Worm (Caenorhabditis elegans): ENCODE measurements around the gene vha-1.
A peak's percentile ranks its signal among the peaks of the same experiment; 100 is the strongest.

The vha-1 gene

DNA sequence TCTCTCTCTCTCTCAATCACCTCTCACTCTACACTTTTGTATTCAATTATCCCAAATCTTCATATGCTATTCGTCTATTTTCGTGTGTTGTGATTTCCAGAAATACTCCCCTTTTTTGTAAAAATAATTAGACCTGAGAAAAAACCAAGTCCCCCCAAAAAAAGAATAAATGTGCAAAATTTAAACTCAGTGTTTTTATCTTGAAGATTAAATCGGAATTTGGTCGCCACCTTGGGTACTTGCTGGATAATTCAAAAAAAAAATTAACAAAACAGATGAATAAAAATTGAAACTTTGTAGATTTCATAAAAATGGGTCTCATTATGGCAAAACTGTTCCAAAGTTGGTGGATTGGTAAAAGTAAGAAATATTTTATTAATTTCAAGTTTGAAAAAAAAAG lies 41.9 kb downstream of the vha-1 start, which contains the start of gene arl-5:
arl-5 (plus strand) TSS at position 301 of the 400 bp plus-strand sequence.
- no peak for TF ChIP-seq zag-1 (tag; optimal IDR thresholded peaks at IDR 0.05)
- no peak for TF ChIP-seq lin-39 (tag; optimal IDR thresholded peaks at IDR 0.05)
- TF ChIP-seq R02D3.7 (tag; optimal IDR thresholded peaks at IDR 0.05) = no peak
- TF ChIP-seq nhr-23 (tag; optimal IDR thresholded peaks at IDR 0.05) = no peak
- no peak for TF ChIP-seq ZK546.5 (tag; optimal IDR thresholded peaks at IDR 0.05)
- TF ChIP-seq egl-27 (tag; optimal IDR thresholded peaks at IDR 0.05) = no peak
- no peak for TF ChIP-seq pha-4 (tag; optimal IDR thresholded peaks at IDR 0.05)
- TF ChIP-seq ceh-9 (tag; optimal IDR thresholded peaks at IDR 0.05) = no peak
- no peak for TF ChIP-seq nhr-25 (tag; optimal IDR thresholded peaks at IDR 0.05)

DNA sequence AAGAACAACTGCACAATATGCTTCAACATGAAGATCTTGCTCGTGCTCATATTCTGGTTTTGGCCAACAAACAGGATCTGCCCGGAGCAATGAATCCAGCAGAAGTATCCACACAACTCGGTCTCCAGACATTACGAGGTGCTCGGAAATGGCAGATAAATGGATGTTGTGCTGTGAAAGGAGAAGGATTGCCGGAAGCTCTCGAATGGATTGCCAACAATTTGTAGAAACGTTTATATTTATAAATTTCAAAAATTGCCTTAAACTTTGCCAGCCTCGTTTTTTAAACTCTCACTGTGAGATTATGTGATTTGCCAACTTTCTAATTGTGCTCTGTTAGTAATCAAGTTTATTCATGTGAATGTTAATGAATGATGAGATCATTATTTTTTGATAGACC lies 42.7 kb downstream of the vha-1 start:
- TF ChIP-seq R02D3.7 (tag; optimal IDR thresholded peaks at IDR 0.05) (no peak), nhr-28 (tag; optimal IDR thresholded peaks at IDR 0.05) (no peak), elt-1 (tag; optimal IDR thresholded peaks at IDR 0.05) (no peak), unc-62 (GFP tag; optimal IDR thresholded peaks at IDR 0.05) (no peak), eor-1 (tag; optimal IDR thresholded peaks at IDR 0.05) (no peak), nhr-77 (tag; optimal IDR thresholded peaks at IDR 0.05) (no peak), pqm-1 (tag; optimal IDR thresholded peaks at IDR 0.05) (no peak)

DNA sequence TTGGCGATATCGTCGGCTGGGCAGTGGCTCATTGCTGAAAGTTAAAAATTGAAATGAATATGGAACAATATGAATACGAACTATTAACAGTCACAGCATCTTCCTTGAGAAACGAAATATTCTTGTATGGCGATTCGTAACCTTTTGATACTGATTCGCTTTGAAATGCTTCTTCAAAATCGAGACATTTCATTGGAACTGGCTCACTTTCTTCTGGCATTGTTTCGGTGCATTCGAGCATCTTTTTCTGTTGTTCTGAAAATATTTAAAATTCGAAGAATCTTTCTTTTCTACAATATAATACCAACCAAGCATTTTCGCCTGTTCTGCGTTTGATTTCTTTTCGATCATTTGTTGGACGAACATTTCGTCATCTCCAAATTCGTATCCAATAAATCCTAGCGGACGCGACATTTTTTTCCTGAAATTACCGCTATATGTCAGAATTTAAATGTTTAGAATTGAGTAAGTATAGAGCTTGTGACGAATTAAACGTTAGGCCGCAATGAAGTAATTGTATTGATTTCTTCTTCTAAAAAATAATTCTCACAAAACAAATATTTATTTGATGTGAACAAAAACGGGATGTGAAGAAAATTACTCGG lies 43.4 kb downstream of the vha-1 start, which contains the start of gene lin-52:
lin-52 (minus strand) TSS at position 421 of the 605 bp plus-strand sequence.
- no peak for TF ChIP-seq ceh-82 (tag; optimal IDR thresholded peaks at IDR 0.05)
- no peak for TF ChIP-seq elt-3 (tag; optimal IDR thresholded peaks at IDR 0.05)
- TF ChIP-seq elt-2 (tag; optimal IDR thresholded peaks at IDR 0.05) = peak; percentile 7
- peak; percentile 15 for TF ChIP-seq nhr-43 (tag; optimal IDR thresholded peaks at IDR 0.05; ENCODE audit: poor library complexity, severe bottlenecking)
- TF ChIP-seq eor-1 (tag; optimal IDR thresholded peaks at IDR 0.05) = no peak
- TF ChIP-seq nhr-25 (tag; optimal IDR thresholded peaks at IDR 0.05) = no peak
- TF ChIP-seq pha-4 (tag; optimal IDR thresholded peaks at IDR 0.05) = peak; percentile 31
- peak; percentile 82 for TF ChIP-seq ama-1 (optimal IDR thresholded peaks at IDR 0.05)
- TF ChIP-seq egl-27 (tag; optimal IDR thresholded peaks at IDR 0.05) = no peak
- TF ChIP-seq hmg-11 (tag; optimal IDR thresholded peaks at IDR 0.05) = no peak
- TF ChIP-seq nhr-28 (tag; optimal IDR thresholded peaks at IDR 0.05) = no peak
- TF ChIP-seq nhr-77 (tag; optimal IDR thresholded peaks at IDR 0.05) = no peak

ce11 chrIII:9825073-9825828 lies 44.2 kb downstream of the vha-1 start, which contains the start of gene ZK632.9:
Gene ZK632.9, minus strand, starts transcription at chrIII:9825432.
- TF ChIP-seq ceh-28 (tag; optimal IDR thresholded peaks at IDR 0.05) = peak; percentile 31
- no peak for TF ChIP-seq skn-1 (tag; optimal IDR thresholded peaks at IDR 0.05)
- peak; percentile 13 for TF ChIP-seq ztf-4 (tag; optimal IDR thresholded peaks at IDR 0.05)
- peak; percentile 21 for TF ChIP-seq nfya-1 (tag; optimal IDR thresholded peaks at IDR 0.05; ENCODE audit: insufficient read depth)
- no peak for TF ChIP-seq mml-1 (tag; optimal IDR thresholded peaks at IDR 0.05)
- peak; percentile 57 for TF ChIP-seq ama-1 (optimal IDR thresholded peaks at IDR 0.05)
- peak; percentile 28 for TF ChIP-seq elt-2 (tag; optimal IDR thresholded peaks at IDR 0.05)

DNA sequence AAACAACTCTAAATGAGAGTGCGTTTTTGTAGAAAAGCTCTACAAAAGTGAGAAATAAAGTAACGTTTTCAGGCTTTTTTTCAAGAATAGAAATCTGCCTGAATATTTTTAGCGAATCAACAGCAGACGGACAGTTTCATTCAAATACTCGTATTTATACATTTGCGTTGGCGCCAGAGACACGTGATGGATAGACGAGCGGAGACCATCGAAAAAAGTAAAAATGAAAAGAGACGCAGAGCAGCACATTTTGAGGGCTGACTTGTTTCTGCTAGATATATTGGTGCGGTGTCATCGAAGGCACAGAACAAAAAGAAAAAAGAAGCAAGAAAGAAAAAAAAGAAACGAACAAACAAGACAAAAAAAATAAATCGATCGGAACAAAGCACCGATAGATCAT lies 45.0 kb downstream of the vha-1 start:
- TF ChIP-seq jun-1 (tag; optimal IDR thresholded peaks at IDR 0.05) (peak; percentile 62), nfya-1 (tag; optimal IDR thresholded peaks at IDR 0.05; ENCODE audit: insufficient read depth) (peak; percentile 56), pha-4 (tag; optimal IDR thresholded peaks at IDR 0.05) (peak; percentile 89), snpc-4 (tag; optimal IDR thresholded peaks at IDR 0.05) (peak; percentile 16), unc-62 (GFP tag; optimal IDR thresholded peaks at IDR 0.05) (no peak), elt-2 (tag; optimal IDR thresholded peaks at IDR 0.05) (peak; percentile 27), pqm-1 (tag; optimal IDR thresholded peaks at IDR 0.05) (peak; percentile 7), lsy-12 (tag; optimal IDR thresholded peaks at IDR 0.05) (peak; percentile 28), hmg-11 (tag; optimal IDR thresholded peaks at IDR 0.05) (peak; percentile 2), skn-1 (tag; optimal IDR thresholded peaks at IDR 0.05) (peak; percentile 3), lin-15B (tag; optimal IDR thresholded peaks at IDR 0.05) (peak; percentile 11), mdl-1 (tag; optimal IDR thresholded peaks at IDR 0.05) (no peak), ama-1 (optimal IDR thresholded peaks at IDR 0.05) (peak; percentile 93), nhr-43 (tag; optimal IDR thresholded peaks at IDR 0.05; ENCODE audit: poor library complexity, severe bottlenecking) (peak; percentile 11), ZK546.5 (tag; optimal IDR thresholded peaks at IDR 0.05) (no peak), nhr-76 (tag; optimal IDR thresholded peaks at IDR 0.05) (no peak), elt-1 (tag; optimal IDR thresholded peaks at IDR 0.05) (no peak), lin-39 (tag; optimal IDR thresholded peaks at IDR 0.05) (peak; percentile 36), R02D3.7 (tag; optimal IDR thresholded peaks at IDR 0.05) (no peak)
